Fruit fly (Drosophila melanogaster): ENCODE results near the gene msk.
A peak's percentile ranks its signal among the peaks of the same experiment; 100 is the strongest.

The msk gene

dm6 chr3L:8074944-8075343 lies 41.0 kb upstream of the msk start (continued):
- no peak for TF ChIP-seq CG12744 (GFP tag; optimal IDR thresholded peaks at IDR 0.05)
- no peak for TF ChIP-seq CG5953 (GFP tag; IDR thresholded peaks at IDR 0.05)

dm6 chr3L:8076160-8076559 lies 39.8 kb upstream of the msk start:
- TF ChIP-seq CG17361 (GFP tag; IDR thresholded peaks at IDR 0.05): 0 out of 3 replicates have a peak, but pooled peaks have one; percentile 26
- TF ChIP-seq kay (GFP tag; optimal IDR thresholded peaks at IDR 0.05): peak; percentile 12
- TF ChIP-seq grn (GFP tag; optimal IDR thresholded peaks at IDR 0.05): no peak
- no peak for TF ChIP-seq CG5180 (GFP tag; optimal IDR thresholded peaks at IDR 0.05)
- TF ChIP-seq CG11695 (GFP tag; IDR thresholded peaks at IDR 0.05): 0 out of 3 replicates have a peak, but pooled peaks have one; percentile 9
- peak; percentile 17 for TF ChIP-seq Abd-B (GFP tag; optimal IDR thresholded peaks at IDR 0.05)
- TF ChIP-seq fu2 (GFP tag; optimal IDR thresholded peaks at IDR 0.05): no peak
- no peak for TF ChIP-seq CG8944 (GFP tag; optimal IDR thresholded peaks at IDR 0.05)
- TF ChIP-seq Dll (GFP tag; IDR thresholded peaks at IDR 0.05; ENCODE audit: partially characterized antibody): no peak
- no peak for TF ChIP-seq da (GFP tag; optimal IDR thresholded peaks at IDR 0.05)
- peak; percentile 4 for TF ChIP-seq caup (GFP tag; optimal IDR thresholded peaks at IDR 0.05; ENCODE audit: severe bottlenecking)
- TF ChIP-seq slp2 (GFP tag; optimal IDR thresholded peaks at IDR 0.05): no peak
- no peak for TF ChIP-seq tll (GFP tag; optimal IDR thresholded peaks at IDR 0.05)
- TF ChIP-seq gsb-n (tag; optimal IDR thresholded peaks at IDR 0.05): no peak
- TF ChIP-seq pan (optimal IDR thresholded peaks at IDR 0.05): no peak
- TF ChIP-seq pan (GFP tag; optimal IDR thresholded peaks at IDR 0.05 in 1 of 2, IDR thresholded peaks at IDR 0.05 in 1 of 2): peak in 1 of 2 experiments; percentile 36
- 0 out of 2 replicates have a peak, but pooled peaks have one; percentile 8 for TF ChIP-seq danr (GFP tag; IDR thresholded peaks at IDR 0.05)
- TF ChIP-seq jumu (GFP tag; optimal IDR thresholded peaks at IDR 0.05): no peak
- no peak for TF ChIP-seq CG10462 (GFP tag; optimal IDR thresholded peaks at IDR 0.05)
- TF ChIP-seq bsh (GFP tag; optimal IDR thresholded peaks at IDR 0.05): no peak
- TF ChIP-seq Stat92E (GFP tag; optimal IDR thresholded peaks at IDR 0.05): no peak
- peak; percentile 5 for TF ChIP-seq CG4820 (GFP tag; optimal IDR thresholded peaks at IDR 0.05)
- peak; percentile 10 for TF ChIP-seq CG13296 (GFP tag; optimal IDR thresholded peaks at IDR 0.05)
- no peak for TF ChIP-seq gce (GFP tag; IDR thresholded peaks at IDR 0.05)
- peak; percentile 38 for TF ChIP-seq gem (tag; optimal IDR thresholded peaks at IDR 0.05)
- peak; percentile 28 for TF ChIP-seq phol (tag; optimal IDR thresholded peaks at IDR 0.05)
- TF ChIP-seq Atf6 (GFP tag; IDR thresholded peaks at IDR 0.05): 0 out of 2 replicates have a peak, but pooled peaks have one; percentile 10
- peak; percentile 39; the same call in 1 of the 3 replicates for TF ChIP-seq dysf (GFP tag; IDR thresholded peaks at IDR 0.05)
- TF ChIP-seq mam (GFP tag; optimal IDR thresholded peaks at IDR 0.05): peak; percentile 0
- TF ChIP-seq CG11504 (tag; optimal IDR thresholded peaks at IDR 0.05): peak; percentile 58
- peak; percentile 9 for TF ChIP-seq CG9727 (GFP tag; optimal IDR thresholded peaks at IDR 0.05)
- peak; percentile 3 for TF ChIP-seq CG9437 (GFP tag; optimal IDR thresholded peaks at IDR 0.05)
- TF ChIP-seq nmo (GFP tag; optimal IDR thresholded peaks at IDR 0.05): peak; percentile 11
- peak; percentile 10 for TF ChIP-seq CG3281 (GFP tag; optimal IDR thresholded peaks at IDR 0.05)
- TF ChIP-seq CG2678 (tag; optimal IDR thresholded peaks at IDR 0.05): peak; percentile 65
- TF ChIP-seq unpg (GFP tag; optimal IDR thresholded peaks at IDR 0.05): no peak
- TF ChIP-seq sc (optimal IDR thresholded peaks at IDR 0.05): no peak
- no peak for TF ChIP-seq sc (GFP tag; optimal IDR thresholded peaks at IDR 0.05)
- no peak for TF ChIP-seq CG11093 (GFP tag; IDR thresholded peaks at IDR 0.05)
- TF ChIP-seq exex (tag; optimal IDR thresholded peaks at IDR 0.05): no peak
- peak; percentile 8 for TF ChIP-seq CG12659 (GFP tag; optimal IDR thresholded peaks at IDR 0.05)
- TF ChIP-seq lab (GFP tag; optimal IDR thresholded peaks at IDR 0.05): peak; percentile 32
- peak; percentile 51 for TF ChIP-seq CG7839 (tag; optimal IDR thresholded peaks at IDR 0.05)
- TF ChIP-seq slbo (GFP tag; IDR thresholded peaks at IDR 0.05): peak; percentile 28; the same call in 1 of the 2 replicates
- TF ChIP-seq CG33213 (GFP tag; optimal IDR thresholded peaks at IDR 0.05): no peak
- TF ChIP-seq CG30403 (GFP tag; optimal IDR thresholded peaks at IDR 0.05): peak; percentile 31

Data from whole organism, embryonic.